Worm (Caenorhabditis elegans) whole organism, L2 larva: ENCODE data around the gene nkat-1.

Experiments used
- F13H6.1 ChIP-seq: sonication (generic microtip); optimal IDR thresholded peaks from 2 replicates; lab custom pipeline; 2016; ENCODE audit warnings: missing genetic modification characterization, missing compliant biosample characterization
- R02D3.7 ChIP-seq: fragments of 150-350 bp; optimal IDR thresholded peaks from 2 replicates; lab custom pipeline; 2014; ENCODE audit warnings: missing biosample characterization, missing genetic modification characterization
- Y55F3AM.14 ChIP-seq: fragments of 200-800 bp; sonication (Bioruptor generic); optimal IDR thresholded peaks from 2 replicates; lab custom pipeline; 2018; ENCODE audit warnings: mild to moderate bottlenecking, missing genetic modification characterization, missing compliant biosample characterization
- ZK546.5 ChIP-seq: sonication (generic microtip); optimal IDR thresholded peaks from 2 replicates; lab custom pipeline; 2017; ENCODE audit warnings: missing biosample characterization, missing genetic modification characterization
- alr-1 ChIP-seq: fragments of 150-350 bp; optimal IDR thresholded peaks from 2 replicates; lab custom pipeline; 2014; ENCODE audit warnings: missing biosample characterization, missing genetic modification characterization
- aly-2 ChIP-seq: fragments of 150-350 bp; optimal IDR thresholded peaks from 2 replicates; lab custom pipeline; 2014; ENCODE audit warnings: missing biosample characterization, missing genetic modification characterization
- ama-1 ChIP-seq: fragments of 150-350 bp; optimal IDR thresholded peaks from 2 replicates; lab custom pipeline; 2018; ENCODE audit warnings: inconsistent platforms
- ceh-16 ChIP-seq: fragments of 150-350 bp; optimal IDR thresholded peaks from 2 replicates; lab custom pipeline; 2014; ENCODE audit warnings: missing biosample characterization, missing genetic modification characterization
- crh-2 ChIP-seq: sonication (generic microtip); optimal IDR thresholded peaks from 2 replicates; lab custom pipeline; 2017; ENCODE audit warnings: missing biosample characterization, missing genetic modification characterization
- dmd-4 ChIP-seq: sonication (generic microtip); optimal IDR thresholded peaks from 2 replicates; lab custom pipeline; 2017; ENCODE audit warnings: missing biosample characterization, missing genetic modification characterization
- elt-1 ChIP-seq: fragments of 150-350 bp; optimal IDR thresholded peaks from 2 replicates; lab custom pipeline; 2014; ENCODE audit warnings: missing biosample characterization, missing genetic modification characterization
- fos-1 ChIP-seq: fragments of 150-350 bp; optimal IDR thresholded peaks from 2 replicates; lab custom pipeline; 2014; ENCODE audit warnings: missing biosample characterization, missing genetic modification characterization
- lin-11 ChIP-seq: fragments of 150-350 bp; sonication (generic microtip); optimal IDR thresholded peaks from 2 replicates; lab custom pipeline; 2014; ENCODE audit warnings: missing biosample characterization, missing genetic modification characterization, inconsistent platforms, mixed read lengths
- lin-13 ChIP-seq: fragments of 150-350 bp; optimal IDR thresholded peaks from 2 replicates; lab custom pipeline; 2014; ENCODE audit warnings: missing biosample characterization, missing genetic modification reagents, missing genetic modification characterization
- lsy-2 ChIP-seq, 2 experiments: fragments of 150-350 bp in 1 of 2; sonication (generic microtip) in 1 of 2; optimal IDR thresholded peaks; 2 replicates each; lab custom pipeline; 2014 to 2017; ENCODE audit warnings: missing biosample characterization in 2 of 2, missing genetic modification characterization in 2 of 2
- mdl-1 ChIP-seq, 2 experiments: fragments of 150-350 bp in 1 of 2; sonication (generic microtip) in 1 of 2; optimal IDR thresholded peaks; 2 replicates each; lab custom pipeline; 2017; ENCODE audit warnings: missing biosample characterization in 2 of 2, missing genetic modification characterization in 2 of 2
- nhr-10 ChIP-seq: sonication (generic microtip); optimal IDR thresholded peaks from 2 replicates; lab custom pipeline; 2017; ENCODE audit warnings: missing biosample characterization, missing genetic modification characterization
- nhr-11 ChIP-seq: fragments of 150-350 bp; optimal IDR thresholded peaks from 2 replicates; lab custom pipeline; 2014; ENCODE audit warnings: missing biosample characterization, missing genetic modification characterization
- nhr-12 ChIP-seq: fragments of 150-350 bp; optimal IDR thresholded peaks from 2 replicates; lab custom pipeline; 2014; ENCODE audit warnings: missing biosample characterization, missing genetic modification characterization
- nhr-129 ChIP-seq: fragments of 150-350 bp; optimal IDR thresholded peaks from 2 replicates; lab custom pipeline; 2014; ENCODE audit warnings: missing biosample characterization, missing genetic modification characterization
- nhr-21 ChIP-seq: fragments of 150-350 bp; optimal IDR thresholded peaks from 2 replicates; lab custom pipeline; 2014; ENCODE audit warnings: missing biosample characterization, missing genetic modification characterization
- nhr-23 ChIP-seq: fragments of 150-350 bp; optimal IDR thresholded peaks from 2 replicates; lab custom pipeline; 2014; ENCODE audit warnings: missing biosample characterization, missing genetic modification reagents, missing genetic modification characterization
- nhr-237 ChIP-seq: fragments of 150-350 bp; optimal IDR thresholded peaks from 2 replicates; lab custom pipeline; 2014; ENCODE audit warnings: missing biosample characterization, missing genetic modification characterization
- nhr-25 ChIP-seq: fragments of 150-350 bp; sonication (generic microtip); optimal IDR thresholded peaks from 3 replicates; lab custom pipeline; 2014; ENCODE audit warnings: missing biosample characterization, missing genetic modification characterization
- nhr-6 ChIP-seq: fragments of 150-350 bp; optimal IDR thresholded peaks from 2 replicates; lab custom pipeline; 2014; ENCODE audit warnings: missing biosample characterization, missing genetic modification characterization
- nhr-77 ChIP-seq: fragments of 150-350 bp; optimal IDR thresholded peaks from 2 replicates; lab custom pipeline; 2014; ENCODE audit warnings: missing biosample characterization, missing genetic modification characterization
- peb-1 ChIP-seq: fragments of 150-350 bp; optimal IDR thresholded peaks from 2 replicates; lab custom pipeline; 2014; ENCODE audit warnings: missing biosample characterization, missing genetic modification characterization
- sem-4 ChIP-seq: fragments of 150-350 bp; optimal IDR thresholded peaks from 2 replicates; lab custom pipeline; 2014; ENCODE audit warnings: missing biosample characterization, missing genetic modification reagents, missing genetic modification characterization
- sma-3 ChIP-seq: sonication (generic microtip); optimal IDR thresholded peaks from 2 replicates; lab custom pipeline; 2016; ENCODE audit warnings: missing genetic modification reagents, missing genetic modification characterization, missing compliant biosample characterization
- sma-9 ChIP-seq, 2 experiments: fragments of 150-350 bp in 1 of 2; sonication (generic microtip) in 1 of 2; optimal IDR thresholded peaks; 2 replicates each; lab custom pipeline; 2014 to 2016; ENCODE audit warnings: missing genetic modification characterization in 2 of 2, mild to moderate bottlenecking in 1 of 2, missing biosample characterization in 1 of 2, missing compliant biosample characterization in 1 of 2, missing genetic modification reagents in 1 of 2, moderate library complexity in 1 of 2
- snpc-4 ChIP-seq: fragments of 150-350 bp; optimal IDR thresholded peaks from 2 replicates; lab custom pipeline; 2014; ENCODE audit warnings: missing biosample characterization, missing genetic modification characterization
- unc-39 ChIP-seq: fragments of 150-350 bp; optimal IDR thresholded peaks from 2 replicates; lab custom pipeline; 2014; ENCODE audit warnings: missing biosample characterization, missing genetic modification characterization
- unc-55 ChIP-seq: fragments of 150-350 bp; sonication (generic microtip); optimal IDR thresholded peaks from 3 replicates; lab custom pipeline; 2014; ENCODE audit warnings: missing biosample characterization, missing genetic modification reagents, missing genetic modification characterization
- unc-62 ChIP-seq: fragments of 150-350 bp; optimal IDR thresholded peaks from 2 replicates; lab custom pipeline; 2014; ENCODE audit warnings: missing biosample characterization, missing genetic modification reagents, missing genetic modification characterization
- zag-1 ChIP-seq: fragments of 150-350 bp; optimal IDR thresholded peaks from 2 replicates; lab custom pipeline; 2014; ENCODE audit warnings: missing biosample characterization, missing genetic modification characterization
- ztf-1 ChIP-seq: fragments of 200-800 bp; sonication (Bioruptor generic); conservative IDR thresholded peaks from 2 replicates; pipeline ENCODE4 v1.3.6; 2022; ENCODE audit warnings: missing genetic modification characterization, missing compliant biosample characterization
- ztf-11 ChIP-seq: sonication (generic microtip); optimal IDR thresholded peaks from 2 replicates; lab custom pipeline; 2017; ENCODE audit warnings: missing biosample characterization, missing genetic modification characterization
- ztf-4 ChIP-seq: fragments of 150-350 bp; optimal IDR thresholded peaks from 2 replicates; lab custom pipeline; 2014; ENCODE audit warnings: missing biosample characterization, missing genetic modification characterization

Gene nkat-1

ce11 chrX:14132677-14133076 lies 7.3 kb downstream of the nkat-1 start:
- TF ChIP-seq crh-2 (tag; lab: Kevin White, UChicago) (no peak), dmd-4 (tag; lab: Kevin White, UChicago) (no peak), aly-2 (tag; lab: Kevin White, UChicago) (no peak), ztf-11 (tag; lab: Kevin White, UChicago) (no peak), lin-11 (tag; lab: Kevin White, UChicago) (no peak), F13H6.1 (tag; lab: Kevin White, UChicago) (no peak), nhr-237 (no peak), ztf-1 (GFP tag; lab: Robert Waterston, UW) (no peak), alr-1 (no peak), R02D3.7 (tag; lab: Kevin White, UChicago) (no peak), snpc-4 (tag; lab: Kevin White, UChicago) (no peak), nhr-77 (no peak), ceh-16 (tag; lab: Kevin White, UChicago) (no peak), unc-55 (GFP tag; lab: Kevin White, UChicago) (no peak), mdl-1 (tag; optimal IDR thresholded peaks at IDR 0.05; lab: Kevin White, UChicago) (no peak), unc-39 (tag; lab: Kevin White, UChicago) (no peak), lin-13 (GFP tag; lab: Kevin White, UChicago) (no peak), nhr-25 (tag; lab: Kevin White, UChicago) (no peak)

- TF ChIP-seq ama-1 (lab: Kevin White, UChicago) (no peak), lin-11 (tag; lab: Kevin White, UChicago) (no peak)
- TF ChIP-seq, all 48 proteins: peak for 0
Observed at ce11 chrX:14131476-14131875, 8.5 kb downstream of the nkat-1 start.

- TF ChIP-seq fos-1 (peak; percentile 17), unc-55 (GFP tag; lab: Kevin White, UChicago) (peak; percentile 47), lin-11 (tag; lab: Kevin White, UChicago) (no peak)
Observed at ce11 chrX:14127291-14127922, 12.5 kb downstream of the nkat-1 start, which contains the start of gene F28H6.4. F28H6.4 (plus strand) TSS chrX:14127872.

DNA sequence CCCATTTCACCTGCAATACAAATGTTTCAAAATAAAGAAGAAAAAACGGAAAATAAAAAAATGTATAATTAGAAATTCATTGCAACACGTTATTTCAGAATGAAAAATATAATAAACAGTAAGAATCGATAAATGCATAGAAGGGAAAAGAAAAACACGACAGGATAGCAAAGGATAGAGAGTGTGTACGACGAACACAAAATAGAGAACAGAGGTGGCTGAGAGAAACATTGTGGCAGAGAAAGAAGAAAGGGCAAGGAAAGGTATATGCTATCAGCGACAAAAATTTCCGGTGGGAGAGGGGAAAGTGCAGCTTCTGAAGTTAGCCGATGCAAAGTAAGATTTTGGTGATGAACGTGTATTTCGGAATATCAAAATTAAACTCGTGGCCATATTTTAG lies 14.1 kb downstream of the nkat-1 start, which contains the start of gene F28H6.6:
TSS of gene F28H6.6 (minus strand) at position 10 of the 400 bp plus-strand sequence.
- TF ChIP-seq unc-62 (GFP tag; lab: Kevin White, UChicago) (no peak), F13H6.1 (tag; lab: Kevin White, UChicago) (no peak), zag-1 (no peak), nhr-21 (tag; lab: Kevin White, UChicago) (no peak)
- TF ChIP-seq, all 48 proteins: peak for 0

- TF ChIP-seq aly-2 (tag; lab: Kevin White, UChicago) = no peak
- no peak for TF ChIP-seq nhr-10 (tag; lab: Kevin White, UChicago)
- no peak for TF ChIP-seq nhr-12 (tag; lab: Kevin White, UChicago)
- TF ChIP-seq mdl-1 (tag; optimal IDR thresholded peaks at IDR 0.05; lab: Kevin White, UChicago) = no peak
- TF ChIP-seq nhr-6 (tag; lab: Kevin White, UChicago) = no peak
- no peak for TF ChIP-seq nhr-23 (tag; lab: Kevin White, UChicago)
- TF ChIP-seq dmd-4 (tag; lab: Kevin White, UChicago) = no peak
- no peak for TF ChIP-seq lsy-2 (tag; optimal IDR thresholded peaks at IDR 0.05; lab: Kevin White, UChicago)
- no peak for TF ChIP-seq ceh-16 (tag; lab: Kevin White, UChicago)
- TF ChIP-seq peb-1 = no peak
- no peak for TF ChIP-seq sem-4
- TF ChIP-seq snpc-4 (tag; lab: Kevin White, UChicago) = no peak
Observed at ce11 chrX:14118762-14119161, 21.2 kb downstream of the nkat-1 start.

DNA sequence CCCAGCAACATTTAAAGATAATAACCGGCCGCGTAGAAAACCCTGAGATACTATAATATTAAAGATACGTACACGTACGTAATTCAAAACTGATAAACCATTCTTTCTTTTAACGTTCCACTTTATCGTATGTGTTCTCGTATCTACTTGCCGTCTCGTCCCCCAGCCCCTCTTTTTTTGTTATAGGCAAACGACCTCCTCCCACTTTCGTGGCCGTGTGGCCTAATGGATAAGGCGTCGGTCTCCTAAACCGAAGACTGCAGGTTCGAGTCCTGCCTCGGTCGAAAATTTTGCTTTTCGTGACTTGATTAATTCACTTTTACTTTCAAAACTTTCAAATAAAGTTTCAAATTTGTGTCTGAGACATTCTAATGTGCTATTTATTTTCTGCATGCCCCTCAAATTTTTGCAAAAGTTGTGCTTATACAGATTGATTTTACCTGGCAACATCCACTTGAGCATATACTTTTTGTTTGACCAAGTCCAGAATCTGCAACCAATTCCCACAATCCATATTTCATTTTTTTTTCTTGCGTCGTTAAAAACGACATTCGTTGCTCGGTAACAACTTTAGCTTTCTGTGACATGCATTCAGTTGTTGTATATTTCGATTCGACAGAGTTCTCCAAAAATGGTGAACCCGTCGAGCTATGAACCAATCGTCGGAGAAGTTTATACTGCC lies 24.3 kb downstream of the nkat-1 start, which contains the start of gene F28H6.7:
TSS of gene F28H6.7 (plus strand) at position 632 of the 682 bp plus-strand sequence.
- TF ChIP-seq sma-9 (GFP tag; optimal IDR thresholded peaks at IDR 0.05; lab: Kevin White, UChicago) (peak; percentile 61), sma-9 (tag; optimal IDR thresholded peaks at IDR 0.05; lab: Kevin White, UChicago) (no peak), ceh-16 (tag; lab: Kevin White, UChicago) (no peak), F13H6.1 (tag; lab: Kevin White, UChicago) (peak; percentile 30), nhr-6 (tag; lab: Kevin White, UChicago) (no peak), lin-13 (GFP tag; lab: Kevin White, UChicago) (peak; percentile 29), crh-2 (tag; lab: Kevin White, UChicago) (peak; percentile 11), nhr-21 (tag; lab: Kevin White, UChicago) (peak; percentile 51), nhr-25 (tag; lab: Kevin White, UChicago) (no peak), unc-55 (GFP tag; lab: Kevin White, UChicago) (peak; percentile 20), elt-1 (tag; lab: Kevin White, UChicago) (no peak), unc-39 (tag; lab: Kevin White, UChicago) (no peak), mdl-1 (tag; optimal IDR thresholded peaks at IDR 0.05; lab: Kevin White, UChicago) (no peak), Y55F3AM.14 (GFP tag; lab: Kevin White, UChicago) (peak; percentile 42), nhr-129 (tag; lab: Kevin White, UChicago) (peak; percentile 54), unc-62 (GFP tag; lab: Kevin White, UChicago) (no peak), sma-3 (GFP tag; lab: Kevin White, UChicago) (peak; percentile 50), nhr-11 (tag; lab: Kevin White, UChicago) (peak; percentile 25), ZK546.5 (no peak), fos-1 (peak; percentile 57), ztf-4 (no peak)
- TF ChIP-seq, all 48 proteins: peak for 11
